Worm (Caenorhabditis elegans) whole organism, young adult: ENCODE data around the gene Y43E12A.2.

Experiments
- B0261.1 ChIP-seq: sonication (generic microtip); optimal IDR thresholded peaks from 2 replicates; lab custom pipeline; 2016; ENCODE audit warnings: mild to moderate bottlenecking, missing genetic modification characterization, moderate library complexity, missing compliant biosample characterization
- F22D6.2 ChIP-seq: sonication (generic microtip); optimal IDR thresholded peaks from 2 replicates; lab custom pipeline; 2016; ENCODE audit warnings: mild to moderate bottlenecking, missing genetic modification characterization, missing compliant biosample characterization
- K12H6.12 ChIP-seq: fragments of 200-800 bp; sonication (Bioruptor generic); optimal IDR thresholded peaks from 2 replicates; lab custom pipeline; 2018; ENCODE audit warnings: mild to moderate bottlenecking, missing genetic modification characterization, missing compliant biosample characterization
- T26A5.8 ChIP-seq: sonication (generic microtip); optimal IDR thresholded peaks from 2 replicates; lab custom pipeline; 2016; ENCODE audit warnings: missing genetic modification characterization, missing compliant biosample characterization
- attf-3 ChIP-seq: fragments of 200-800 bp; sonication (Bioruptor generic); conservative IDR thresholded peaks from 2 replicates; pipeline ENCODE4 v1.3.6; 2022; ENCODE audit warnings: missing genetic modification reagents, missing genetic modification characterization, missing compliant biosample characterization
- bed-1 ChIP-seq: fragments of 200-800 bp; sonication (Bioruptor generic); IDR thresholded peaks from 2 replicates; pipeline ENCODE4 v1.3.6; 2022; ENCODE audit warnings: missing genetic modification reagents, missing genetic modification characterization, missing compliant biosample characterization
- chd-7 ChIP-seq: sonication (generic microtip); optimal IDR thresholded peaks from 2 replicates; lab custom pipeline; 2016; ENCODE audit warnings: mild to moderate bottlenecking, missing genetic modification characterization, moderate library complexity, missing compliant biosample characterization
- dox-1 ChIP-seq: fragments of 200-800 bp; sonication (Bioruptor generic); IDR thresholded peaks from 2 replicates; pipeline ENCODE4 v1.3.6; 2022; ENCODE audit warnings: missing genetic modification reagents, missing genetic modification characterization, missing compliant biosample characterization
- mxl-1 ChIP-seq: sonication (generic microtip); optimal IDR thresholded peaks from 2 replicates; lab custom pipeline; 2016; ENCODE audit warnings: missing genetic modification characterization, missing compliant biosample characterization
- nhr-120 ChIP-seq: fragments of 200-800 bp; sonication (Bioruptor generic); IDR thresholded peaks from 2 replicates; pipeline ENCODE4 v1.3.6; 2022; ENCODE audit warnings: missing genetic modification characterization, missing compliant biosample characterization
- rcor-1 ChIP-seq: fragments of 200-800 bp; sonication (Bioruptor generic); IDR thresholded peaks from 2 replicates; pipeline ENCODE4 v1.3.6; 2022; ENCODE audit warnings: missing genetic modification reagents, missing genetic modification characterization, missing compliant biosample characterization
- repo-1 ChIP-seq: sonication (generic microtip); optimal IDR thresholded peaks from 2 replicates; lab custom pipeline; 2017; ENCODE audit warnings: mild to moderate bottlenecking, missing genetic modification characterization, missing compliant biosample characterization
- snpc-4 ChIP-seq, 5 experiments: fragments of 150-350 bp in 1 of 5; sonication (generic microtip) in 4 of 5; optimal IDR thresholded peaks; 2 replicates each; lab custom pipeline; 2014 to 2018; ENCODE audit warnings: missing genetic modification characterization in 5 of 5, missing biosample characterization in 3 of 5, antibody characterized with exemption in 2 of 5, mild to moderate bottlenecking in 2 of 5, missing compliant biosample characterization in 2 of 5, missing genotype in 2 of 5, moderate library complexity in 2 of 5, missing genetic modification reagents in 1 of 5
- zfh-2 ChIP-seq: fragments of 200-800 bp; sonication (Bioruptor generic); conservative IDR thresholded peaks from 2 replicates; pipeline ENCODE4 v1.3.6; 2022; ENCODE audit warnings: missing genetic modification reagents, missing genetic modification characterization, missing compliant biosample characterization

- TF ChIP-seq attf-3 (GFP tag; lab: Robert Waterston, UW) = no peak
- TF ChIP-seq K12H6.12 (tag; lab: Kevin White, UChicago) = no peak
- no peak for TF ChIP-seq zfh-2 (GFP tag; lab: Robert Waterston, UW)
- no peak for TF ChIP-seq B0261.1
- TF ChIP-seq bed-1 (GFP tag; lab: Robert Waterston, UW) = no peak
- no peak for TF ChIP-seq snpc-4 (GFP tag; optimal IDR thresholded peaks at IDR 0.05; lab: Kevin White, UChicago)
- no peak for TF ChIP-seq snpc-4 (tag; optimal IDR thresholded peaks at IDR 0.05; lab: Kevin White, UChicago)
- TF ChIP-seq T26A5.8 = no peak
- no peak for TF ChIP-seq nhr-120 (GFP tag; lab: Robert Waterston, UW)
- no peak for TF ChIP-seq repo-1
- no peak for TF ChIP-seq mxl-1 (tag; lab: Kevin White, UChicago)
- TF ChIP-seq F22D6.2 (tag; lab: Kevin White, UChicago) = no peak
- TF ChIP-seq rcor-1 (GFP tag; lab: Robert Waterston, UW) = no peak
- no peak for TF ChIP-seq chd-7 (tag; lab: Kevin White, UChicago)
- 0 out of 2 replicates have a peak, but pooled peaks have one; percentile 28 for TF ChIP-seq dox-1 (GFP tag; lab: Robert Waterston, UW)
Observed at ce11 chrIV:10975968-10976367, 5.9 kb upstream of the Y43E12A.2 start.
